Fruit fly (Drosophila melanogaster) whole organism: ENCODE measurements around the gene CalpC.

Experiments
- psq ChIP-seq: fragments of >200 bp; optimal IDR thresholded peaks from 2 replicates; lab custom pipeline; 2017
- usp ChIP-seq: fragments of >200 bp; optimal IDR thresholded peaks from 2 replicates; lab custom pipeline; 2017; ENCODE audit warnings: missing biosample characterization, missing genetic modification characterization, mixed read lengths

DNA sequence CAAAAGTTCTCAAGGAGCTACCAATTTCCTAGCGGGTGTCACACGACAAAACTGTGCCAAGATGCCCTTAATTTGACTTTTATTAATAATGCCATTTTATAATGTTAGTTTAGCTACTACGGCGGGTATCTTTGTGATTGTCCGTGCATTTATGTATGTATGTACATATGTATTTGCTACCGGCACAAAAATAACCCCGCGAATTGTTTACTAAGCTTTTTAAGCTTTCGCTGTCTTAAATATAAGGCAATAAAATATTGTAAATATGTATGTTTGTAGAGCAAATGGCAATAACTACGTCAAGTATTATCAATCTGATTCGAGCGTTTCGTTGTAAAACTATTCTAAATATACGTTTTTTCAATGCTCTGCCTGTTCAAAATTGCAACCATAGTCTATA, 16.6 kb upstream of the CalpC start:
- TF ChIP-seq psq (lab: Kevin White, UChicago) (no peak), usp (GFP tag; lab: Kevin White, UChicago) (no peak)
